Worm (Caenorhabditis elegans): ENCODE data around the gene hsp-75.

DNA sequence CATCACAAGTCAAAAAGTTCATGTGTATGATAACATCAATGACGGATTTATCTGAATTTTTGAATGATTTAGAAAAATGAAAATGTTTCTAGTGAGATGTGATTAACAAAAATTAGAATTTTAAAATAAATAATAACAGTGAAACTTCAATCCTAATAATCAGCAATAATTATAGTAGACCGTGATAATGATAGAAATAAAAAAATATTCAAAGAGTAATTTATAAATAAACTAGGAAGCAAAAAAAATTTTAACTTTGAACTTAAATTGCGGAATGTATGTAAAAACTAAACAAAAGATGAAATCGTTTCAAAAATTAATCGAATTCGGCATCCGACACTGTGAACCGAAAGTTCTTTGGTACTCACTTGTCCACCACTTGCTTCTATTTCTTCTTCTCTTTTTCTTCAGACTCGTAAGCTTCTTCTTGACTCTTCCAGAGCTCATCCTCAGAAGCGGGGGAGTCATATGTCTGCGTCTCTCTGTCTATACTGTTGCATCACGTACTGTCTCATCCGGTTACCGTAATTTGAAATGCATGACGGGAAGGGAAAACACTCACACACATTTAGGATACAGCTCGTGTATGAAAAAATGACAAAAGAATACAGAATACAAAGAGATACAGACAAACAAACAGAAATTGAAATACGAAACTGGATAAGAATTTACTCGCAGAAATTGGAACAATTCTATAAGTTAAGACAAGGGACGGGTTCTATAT is 33.4 kb downstream of the hsp-75 start, which contains the start of gene mec-14:
- no peak for TF ChIP-seq lin-11 (tag; optimal IDR thresholded peaks at IDR 0.05)
- TF ChIP-seq sdc-2 (tag; optimal IDR thresholded peaks at IDR 0.05), result no peak
- TF ChIP-seq pax-1 (tag; optimal IDR thresholded peaks at IDR 0.05), result no peak
- TF ChIP-seq tbx-2 (tag; optimal IDR thresholded peaks at IDR 0.05), result no peak

Measured in whole organism, late embryonic.